Fruit fly (Drosophila melanogaster): Measurements from ENCODE around the gene mub.

mub gene

dm6 chr3L:21832203-21833160 lies 12.1 kb upstream of the mub start, which contains the start of the genes CG7148 and Nopp140 (continued):
- TF ChIP-seq amos (GFP tag; IDR thresholded peaks at IDR 0.05; ENCODE audit: partially characterized antibody) (peak; percentile 34; the same call in 1 of the 2 replicates), Scr (GFP tag; IDR thresholded peaks at IDR 0.05; ENCODE audit: partially characterized antibody) (no peak; the same call in 1 of the 2 replicates), bcd (GFP tag; optimal IDR thresholded peaks at IDR 0.05) (peak; percentile 61), Sin3A (optimal IDR thresholded peaks at IDR 0.05) (peak; percentile 47), CG17802 (tag; optimal IDR thresholded peaks at IDR 0.05) (peak; percentile 78), Nf-YA (GFP tag; IDR thresholded peaks at IDR 0.05) (no peak), BtbVII (GFP tag; optimal IDR thresholded peaks at IDR 0.05) (peak; percentile 47), CG8359 (GFP tag; optimal IDR thresholded peaks at IDR 0.05; ENCODE audit: borderline replicate concordance) (no peak), sisA (GFP tag; IDR thresholded peaks at IDR 0.05) (peak; percentile 54), fd96Cb (tag; optimal IDR thresholded peaks at IDR 0.05) (peak; percentile 38), CG17186 (GFP tag; optimal IDR thresholded peaks at IDR 0.05) (peak; percentile 73), Side (GFP tag; optimal IDR thresholded peaks at IDR 0.05) (peak; percentile 62), gro (GFP tag; optimal IDR thresholded peaks at IDR 0.05) (peak; percentile 24), stc (GFP tag; IDR thresholded peaks at IDR 0.05) (no peak; the same call in 1 of the 2 replicates), CG4820 (GFP tag; optimal IDR thresholded peaks at IDR 0.05) (peak; percentile 76), slbo (GFP tag; IDR thresholded peaks at IDR 0.05) (peak; percentile 85), Sry-δ (GFP tag; optimal IDR thresholded peaks at IDR 0.05) (peak; percentile 51), CG9609 (GFP tag; optimal IDR thresholded peaks at IDR 0.05) (peak; percentile 76), ab (GFP tag; optimal IDR thresholded peaks at IDR 0.05) (no peak), CG8281 (tag; optimal IDR thresholded peaks at IDR 0.05) (peak; percentile 13), BEAF-32 (GFP tag; optimal IDR thresholded peaks at IDR 0.05) (peak; percentile 40), Hsf (GFP tag; optimal IDR thresholded peaks at IDR 0.05) (peak; percentile 66), CG31365 (tag; optimal IDR thresholded peaks at IDR 0.05) (no peak), org-1 (GFP tag; optimal IDR thresholded peaks at IDR 0.05) (no peak), pnt (GFP tag; optimal IDR thresholded peaks at IDR 0.05) (peak; percentile 30), CG18619 (GFP tag; optimal IDR thresholded peaks at IDR 0.05) (peak; percentile 39), Awh (GFP tag; IDR thresholded peaks at IDR 0.05) (peak; percentile 50; the same call in 1 of the 2 replicates), CTCF (GFP tag; optimal IDR thresholded peaks at IDR 0.05) (no peak), CG8478 (optimal IDR thresholded peaks at IDR 0.05) (no peak), lov (optimal IDR thresholded peaks at IDR 0.05) (no peak), lov (GFP tag; IDR thresholded peaks at IDR 0.05) (peak; percentile 54; the same call in 1 of the 3 replicates), Hr51 (GFP tag; optimal IDR thresholded peaks at IDR 0.05) (peak; percentile 52 to 59), row (GFP tag; IDR thresholded peaks at IDR 0.05) (peak; percentile 82), HmgD (GFP tag; optimal IDR thresholded peaks at IDR 0.05) (peak; percentile 76), CG14667 (GFP tag; IDR thresholded peaks at IDR 0.05) (peak; percentile 52), schlank (tag; optimal IDR thresholded peaks at IDR 0.05) (peak; percentile 63), croc (GFP tag; conservative IDR thresholded peaks at IDR 0.05) (no peak), zfh1 (GFP tag; IDR thresholded peaks at IDR 0.05) (peak; percentile 71; the same call in 2 of the 3 replicates), CG43689 (GFP tag; IDR thresholded peaks at IDR 0.05) (peak; percentile 17; the same call in 1 of the 2 replicates), CG3281 (GFP tag; optimal IDR thresholded peaks at IDR 0.05) (peak; percentile 55), CG30403 (GFP tag; optimal IDR thresholded peaks at IDR 0.05) (peak; percentile 68), Mad (GFP tag; optimal IDR thresholded peaks at IDR 0.05) (peak; percentile 54), CG1603 (tag; optimal IDR thresholded peaks at IDR 0.05) (peak; percentile 87), cato (GFP tag; optimal IDR thresholded peaks at IDR 0.05; ENCODE audit: borderline replicate concordance) (no peak), cwo (GFP tag; optimal IDR thresholded peaks at IDR 0.05) (peak; percentile 78), slou (GFP tag; optimal IDR thresholded peaks at IDR 0.05) (peak; percentile 55), tna (GFP tag; IDR thresholded peaks at IDR 0.05; ENCODE audit: partially characterized antibody) (no peak), ken (GFP tag; IDR thresholded peaks at IDR 0.05) (peak; percentile 82), CG15269 (tag; optimal IDR thresholded peaks at IDR 0.05) (peak; percentile 71)

Data from whole organism, embryonic.